Fruit fly (Drosophila melanogaster) whole organism: ENCODE data around the gene CG14220.

Experiments used
- Dll ChIP-seq: fragments of >200 bp; optimal IDR thresholded peaks from 2 replicates; lab custom pipeline; 2017
- EcR ChIP-seq, 2 experiments: fragments of >200 bp; optimal IDR thresholded peaks; 2 replicates each; lab custom pipeline; 2017; ENCODE audit warnings: missing biosample characterization in 2 of 2, missing genetic modification characterization in 2 of 2, missing genetic modification reagents in 2 of 2
- pan ChIP-seq: fragments of >200 bp; optimal IDR thresholded peaks from 2 replicates; lab custom pipeline; 2017
- psq ChIP-seq: fragments of >200 bp; optimal IDR thresholded peaks from 2 replicates; lab custom pipeline; 2017
- usp ChIP-seq: fragments of >200 bp; optimal IDR thresholded peaks from 2 replicates; lab custom pipeline; 2017; ENCODE audit warnings: missing biosample characterization, missing genetic modification characterization, mixed read lengths

- no peak for TF ChIP-seq usp (GFP tag; lab: Kevin White, UChicago)
- no peak for TF ChIP-seq Dll (lab: Kevin White, UChicago)
- no peak for TF ChIP-seq pan (lab: Kevin White, UChicago)
- no peak for TF ChIP-seq EcR (GFP tag; optimal IDR thresholded peaks at IDR 0.05; lab: Kevin White, UChicago)
- TF ChIP-seq psq = no peak
Measured at dm6 chrX:19585142-19585541, 16.5 kb downstream of the CG14220 start.
